Fruit fly (Drosophila melanogaster) whole organism, embryonic: Measurements from ENCODE around the gene Rab14.
A peak's percentile ranks its signal among the peaks of the same experiment; 100 is the strongest.

Source experiments
- Atf6 ChIP-seq: fragments of 200-800 bp; sonication (Bioruptor generic); IDR thresholded peaks from 2 replicates; pipeline ENCODE4 v1.3.6; 2022; ENCODE audit warnings: missing biosample characterization, missing genetic modification characterization
- CG10565 ChIP-seq: fragments of 200-800 bp; sonication (Bioruptor generic); optimal IDR thresholded peaks from 3 replicates; lab custom pipeline; 2016; ENCODE audit warnings: missing biosample characterization, mild to moderate bottlenecking, missing genetic modification characterization
- CG10654 ChIP-seq: fragments of 200-800 bp; sonication (Bioruptor generic); optimal IDR thresholded peaks from 2 replicates; lab custom pipeline; 2016; ENCODE audit warnings: missing biosample characterization, missing genetic modification characterization
- CG12071 ChIP-seq: fragments of 200-800 bp; sonication (Bioruptor generic); optimal IDR thresholded peaks from 3 replicates; lab custom pipeline; 2018; ENCODE audit warnings: missing biosample characterization, mild to moderate bottlenecking, missing genetic modification characterization
- CG12219 ChIP-seq: fragments of 200-800 bp; sonication (Bioruptor generic); optimal IDR thresholded peaks from 3 replicates; lab custom pipeline; 2018; ENCODE audit warnings: missing biosample characterization, mild to moderate bottlenecking, missing genetic modification characterization
- CG1233 ChIP-seq: fragments of 200-800 bp; sonication (Bioruptor generic); optimal IDR thresholded peaks from 4 replicates; lab custom pipeline; 2018; ENCODE audit warnings: missing biosample characterization, mild to moderate bottlenecking, missing genetic modification characterization
- CG12391 ChIP-seq: fragments of 200-800 bp; sonication (Bioruptor generic); optimal IDR thresholded peaks from 3 replicates; lab custom pipeline; 2018; ENCODE audit warnings: missing biosample characterization, mild to moderate bottlenecking, missing genetic modification characterization, moderate library complexity
- CG12769 ChIP-seq: fragments of 200-800 bp; sonication (Bioruptor generic); optimal IDR thresholded peaks from 2 replicates; lab custom pipeline; 2019; ENCODE audit warnings: missing biosample characterization, mild to moderate bottlenecking, missing genetic modification characterization, moderate library complexity
- CG15269 ChIP-seq: fragments of 200-800 bp; sonication (Bioruptor generic); optimal IDR thresholded peaks from 2 replicates; lab custom pipeline; 2018; ENCODE audit warnings: missing biosample characterization, mild to moderate bottlenecking, missing genetic modification characterization, moderate library complexity
- CG16779 ChIP-seq: fragments of 200-800 bp; sonication (Bioruptor generic); IDR thresholded peaks from 2 replicates; pipeline ENCODE4 v1.3.6; 2022; ENCODE audit warnings: missing biosample characterization, missing genetic modification characterization
- CG1792 ChIP-seq: fragments of 200-800 bp; sonication (Bioruptor generic); optimal IDR thresholded peaks from 2 replicates; lab custom pipeline; 2016; ENCODE audit warnings: missing biosample characterization, missing genetic modification characterization
- CG18476 ChIP-seq: fragments of 200-800 bp; sonication (Bioruptor generic); optimal IDR thresholded peaks from 2 replicates; lab custom pipeline; 2016; ENCODE audit warnings: missing biosample characterization, mild to moderate bottlenecking, missing genetic modification characterization
- CG2678 ChIP-seq: fragments of 200-800 bp; sonication (Bioruptor generic); optimal IDR thresholded peaks from 3 replicates; lab custom pipeline; 2019; ENCODE audit warnings: missing biosample characterization, mild to moderate bottlenecking, missing genetic modification characterization, moderate library complexity
- CG2712 ChIP-seq: fragments of 200-800 bp; optimal IDR thresholded peaks from 3 replicates; lab custom pipeline; 2019; ENCODE audit warnings: missing biosample characterization, mild to moderate bottlenecking, missing genetic modification characterization, moderate library complexity
- CG32767 ChIP-seq: fragments of 200-800 bp; sonication (Bioruptor generic); IDR thresholded peaks from 2 replicates; pipeline ENCODE4 v1.3.6; 2022; ENCODE audit warnings: missing biosample characterization, missing genetic modification characterization
- CG3281 ChIP-seq: fragments of 200-800 bp; sonication (Bioruptor generic); optimal IDR thresholded peaks from 3 replicates; lab custom pipeline; 2017; ENCODE audit warnings: missing biosample characterization, mild to moderate bottlenecking, missing genetic modification characterization
- CG3726 ChIP-seq: fragments of 200-800 bp; sonication (Bioruptor generic); IDR thresholded peaks from 3 replicates; pipeline ENCODE4, ENCODE4 v1.3.6; 2022; ENCODE audit warnings: missing biosample characterization, missing genetic modification characterization
- CG4854 ChIP-seq: fragments of 200-800 bp; sonication (Bioruptor generic); optimal IDR thresholded peaks from 2 replicates; lab custom pipeline; 2016; ENCODE audit warnings: missing biosample characterization, missing genetic modification characterization, inconsistent platforms
- CG6791 ChIP-seq: fragments of 200-800 bp; sonication (Bioruptor generic); IDR thresholded peaks from 3 replicates; pipeline ENCODE4 v1.3.6; 2022; ENCODE audit warnings: missing biosample characterization, missing genetic modification characterization; ENCODE audit not compliant: partially characterized antibody
- CG7357 ChIP-seq: fragments of 200-800 bp; sonication (Bioruptor generic); IDR thresholded peaks from 3 replicates; pipeline ENCODE4 v1.3.6; 2022; ENCODE audit warnings: missing biosample characterization, missing genetic modification characterization
- CG7556 ChIP-seq: fragments of 200-800 bp; sonication (Bioruptor generic); optimal IDR thresholded peaks from 2 replicates; lab custom pipeline; 2017; ENCODE audit warnings: missing biosample characterization, mild to moderate bottlenecking, missing genetic modification characterization
- CG7963 ChIP-seq: fragments of 200-800 bp; sonication (Bioruptor generic); IDR thresholded peaks from 3 replicates; pipeline ENCODE4 v1.3.6; 2022; ENCODE audit warnings: missing biosample characterization, missing genetic modification characterization; ENCODE audit not compliant: partially characterized antibody
- CG8359 ChIP-seq: fragments of 200-800 bp; sonication (Bioruptor generic); optimal IDR thresholded peaks from 2 replicates; lab custom pipeline; 2017; ENCODE audit warnings: missing biosample characterization, mild to moderate bottlenecking, missing genetic modification characterization, borderline replicate concordance
- D19B ChIP-seq: fragments of 200-800 bp; sonication (Bioruptor generic); optimal IDR thresholded peaks from 2 replicates; lab custom pipeline; 2017; ENCODE audit warnings: missing biosample characterization, mild to moderate bottlenecking, missing genetic modification characterization
- Dll ChIP-seq: fragments of 200-800 bp; sonication (Bioruptor generic); IDR thresholded peaks from 4 replicates; pipeline ENCODE4 v1.3.6; 2022; ENCODE audit warnings: missing biosample characterization, missing genetic modification characterization; ENCODE audit not compliant: partially characterized antibody
- Doc2 ChIP-seq: fragments of 200-800 bp; sonication (Bioruptor generic); IDR thresholded peaks from 2 replicates; pipeline ENCODE4 v1.3.6; 2022; ENCODE audit warnings: missing biosample characterization, missing genetic modification characterization
- Fer3 ChIP-seq: fragments of 200-800 bp; sonication (Bioruptor generic); optimal IDR thresholded peaks from 2 replicates; lab custom pipeline; 2018; ENCODE audit warnings: missing biosample characterization, mild to moderate bottlenecking, missing genetic modification characterization, moderate library complexity
- Gsc ChIP-seq: fragments of 200-800 bp; sonication (Bioruptor generic); IDR thresholded peaks from 2 replicates; pipeline ENCODE4 v1.3.6; 2022; ENCODE audit warnings: missing biosample characterization, missing genetic modification characterization
- Max ChIP-seq: fragments of 200-800 bp; sonication (Bioruptor generic); optimal IDR thresholded peaks from 2 replicates; lab custom pipeline; 2016; ENCODE audit warnings: missing biosample characterization, mild to moderate bottlenecking, missing genetic modification characterization
- Myb ChIP-seq: fragments of 200-800 bp; sonication (Bioruptor generic); optimal IDR thresholded peaks from 2 replicates; lab custom pipeline; 2016; ENCODE audit warnings: missing biosample characterization, missing genetic modification characterization
- abd-A ChIP-seq: fragments of 200-800 bp; sonication (Bioruptor generic); optimal IDR thresholded peaks from 3 replicates; lab custom pipeline; 2019; ENCODE audit warnings: missing biosample characterization, mild to moderate bottlenecking, missing genetic modification characterization, moderate library complexity
- al ChIP-seq: fragments of 200-800 bp; sonication (Bioruptor generic); IDR thresholded peaks from 2 replicates; pipeline ENCODE4 v1.3.6; 2022; ENCODE audit warnings: missing biosample characterization, missing genetic modification characterization
- ase ChIP-seq: fragments of 200-800 bp; sonication (Bioruptor generic); IDR thresholded peaks from 3 replicates; pipeline ENCODE4 v1.3.6; 2022; ENCODE audit warnings: missing biosample characterization, missing genetic modification characterization
- bsh ChIP-seq, 2 experiments: fragments of 200-800 bp; sonication (Bioruptor generic); optimal IDR thresholded peaks; 2 replicates each; lab custom pipeline; 2017 to 2018; ENCODE audit warnings: mild to moderate bottlenecking in 2 of 2, missing biosample characterization in 2 of 2, missing genetic modification characterization in 2 of 2, moderate library complexity in 1 of 2
- caup ChIP-seq: fragments of 200-800 bp; sonication (Bioruptor generic); optimal IDR thresholded peaks from 3 replicates; lab custom pipeline; 2017; ENCODE audit warnings: missing biosample characterization, mild to moderate bottlenecking, missing genetic modification characterization, moderate library complexity; ENCODE audit not compliant: severe bottlenecking
- danr ChIP-seq: fragments of 200-800 bp; sonication (Bioruptor generic); IDR thresholded peaks from 2 replicates; pipeline ENCODE4 v1.3.6; 2022; ENCODE audit warnings: missing biosample characterization, missing genetic modification characterization
- ewg ChIP-seq: fragments of 200-800 bp; sonication (Bioruptor generic); optimal IDR thresholded peaks from 3 replicates; lab custom pipeline; 2017; ENCODE audit warnings: mild to moderate bottlenecking, missing biosample characterization, missing genetic modification reagents, missing genetic modification characterization
- gce ChIP-seq: fragments of 200-800 bp; sonication (Bioruptor generic); IDR thresholded peaks from 3 replicates; pipeline ENCODE4 v1.3.6; 2022; ENCODE audit warnings: missing biosample characterization, missing genetic modification characterization
- gro ChIP-seq: fragments of 200-800 bp; sonication (Bioruptor generic); optimal IDR thresholded peaks from 2 replicates; lab custom pipeline; 2016; ENCODE audit warnings: missing biosample characterization, missing genetic modification characterization
- hth ChIP-seq: fragments of >200 bp; optimal IDR thresholded peaks from 2 replicates; lab custom pipeline; 2017; ENCODE audit warnings: inconsistent platforms
- knrl ChIP-seq: fragments of 200-800 bp; sonication (Bioruptor generic); IDR thresholded peaks from 3 replicates; pipeline ENCODE4 v1.3.6; 2022; ENCODE audit warnings: missing biosample characterization, missing genetic modification characterization; ENCODE audit not compliant: partially characterized antibody
- nau ChIP-seq: fragments of 200-800 bp; sonication (Bioruptor generic); optimal IDR thresholded peaks from 3 replicates; lab custom pipeline; 2017; ENCODE audit warnings: missing biosample characterization, mild to moderate bottlenecking, missing genetic modification characterization, missing genetic modification reagents
- nmo ChIP-seq: fragments of 200-800 bp; sonication (Bioruptor generic); optimal IDR thresholded peaks from 2 replicates; lab custom pipeline; 2018; ENCODE audit warnings: missing biosample characterization, mild to moderate bottlenecking, missing genetic modification characterization, moderate library complexity
- phol ChIP-seq: fragments of 200-800 bp; sonication (Bioruptor generic); optimal IDR thresholded peaks from 3 replicates; lab custom pipeline; 2018; ENCODE audit warnings: missing biosample characterization, mild to moderate bottlenecking, missing genetic modification characterization, moderate library complexity
- sc ChIP-seq, 3 experiments: fragments of >200 bp in 2 of 3; fragments of 200-800 bp in 1 of 3; sonication (Bioruptor generic) in 1 of 3; optimal IDR thresholded peaks; 2 replicates in 2 of 3; 3 replicates in 1 of 3; lab custom pipeline; 2017; ENCODE audit warnings: mild to moderate bottlenecking in 1 of 3, missing biosample characterization in 1 of 3, missing genetic modification characterization in 1 of 3, missing genetic modification reagents in 1 of 3
- slou ChIP-seq: fragments of 200-800 bp; sonication (Bioruptor generic); optimal IDR thresholded peaks from 3 replicates; lab custom pipeline; 2016; ENCODE audit warnings: missing biosample characterization, missing genetic modification characterization
- sug ChIP-seq: fragments of 200-800 bp; optimal IDR thresholded peaks from 2 replicates; lab custom pipeline; 2019; ENCODE audit warnings: missing biosample characterization, mild to moderate bottlenecking, missing genetic modification characterization, moderate library complexity
- tup ChIP-seq: fragments of 200-800 bp; sonication (Bioruptor generic); optimal IDR thresholded peaks from 2 replicates; lab custom pipeline; 2016; ENCODE audit warnings: missing biosample characterization, mild to moderate bottlenecking, missing genetic modification characterization, moderate library complexity
- twi ChIP-seq: fragments of 200-800 bp; optimal IDR thresholded peaks from 2 replicates; lab custom pipeline; 2019; ENCODE audit warnings: missing biosample characterization, mild to moderate bottlenecking, missing genetic modification characterization, moderate library complexity
- vvl ChIP-seq: fragments of 200-800 bp; sonication (Bioruptor generic); IDR thresholded peaks from 2 replicates; pipeline ENCODE4 v1.3.6; 2022; ENCODE audit warnings: missing biosample characterization, missing genetic modification characterization

The Rab14 gene

DNA sequence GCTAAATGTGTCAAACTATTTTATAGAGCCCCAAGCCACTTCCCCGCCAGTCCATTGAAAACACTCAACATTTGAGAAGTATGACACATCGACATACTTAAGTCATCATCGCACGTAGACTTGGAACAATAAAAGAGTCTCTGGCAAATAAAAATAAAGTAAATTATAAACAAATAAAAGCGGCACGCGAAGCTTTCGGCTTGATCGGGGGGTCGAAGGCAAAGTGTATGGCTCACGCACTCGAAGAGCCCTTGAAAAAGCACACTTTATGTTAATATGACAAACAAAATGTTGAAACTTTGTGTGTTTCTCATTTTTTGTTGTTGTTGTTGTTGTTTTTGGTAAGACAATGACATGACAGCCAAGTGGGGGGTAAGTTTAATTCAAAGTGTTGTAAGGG, 41.3 kb downstream of the Rab14 start (continued):
- TF ChIP-seq CG7963 (GFP tag; lab: Robert Waterston, UW) (no peak), CG12071 (GFP tag; lab: Kevin White, UChicago) (peak; percentile 34), twi (no peak), Atf6 (GFP tag; lab: Robert Waterston, UW) (0 out of 2 replicates have a peak, but pooled peaks have one; percentile 51), sug (tag; lab: Kevin White, UChicago) (peak; percentile 61), CG7556 (GFP tag; lab: Kevin White, UChicago) (no peak), CG18476 (no peak), Doc2 (no peak), Gsc (GFP tag; lab: Robert Waterston, UW) (no peak), CG6791 (GFP tag; lab: Robert Waterston, UW) (no peak), CG12391 (tag; lab: Kevin White, UChicago) (no peak), CG3726 (GFP tag; lab: Robert Waterston, UW) (no peak), CG1792 (GFP tag; lab: Kevin White, UChicago) (no peak), Myb (GFP tag; lab: Kevin White, UChicago) (no peak), vvl (GFP tag; lab: Robert Waterston, UW) (peak; percentile 33; the same call in 1 of the 2 replicates), CG32767 (no peak), ase (GFP tag; lab: Robert Waterston, UW) (no peak), CG15269 (tag; lab: Kevin White, UChicago) (peak; percentile 40), caup (no peak), CG7357 (no peak), slou (no peak), nau (no peak), al (GFP tag; lab: Robert Waterston, UW) (no peak), Max (no peak), CG4854 (GFP tag; lab: Kevin White, UChicago) (no peak), CG2678 (tag; lab: Kevin White, UChicago) (peak; percentile 31), CG8359 (GFP tag; lab: Kevin White, UChicago) (no peak), CG2712 (tag; lab: Kevin White, UChicago) (peak; percentile 2), CG16779 (no peak), CG1233 (no peak), tup (GFP tag; lab: Kevin White, UChicago) (no peak), gro (no peak), abd-A (tag; lab: Kevin White, UChicago) (peak; percentile 2), CG10654 (no peak), CG12219 (GFP tag; lab: Kevin White, UChicago) (no peak), gce (no peak), hth (lab: Kevin White, UChicago) (no peak), D19B (no peak), Fer3 (tag; lab: Kevin White, UChicago) (no peak), ewg (no peak), danr (GFP tag; lab: Robert Waterston, UW) (no peak), phol (no peak), knrl (GFP tag; lab: Robert Waterston, UW) (no peak), bsh (GFP tag; optimal IDR thresholded peaks at IDR 0.05; lab: Kevin White, UChicago) (no peak), nmo (GFP tag; lab: Kevin White, UChicago) (no peak), sc (optimal IDR thresholded peaks at IDR 0.05; lab: Kevin White, UChicago) (no peak), sc (GFP tag; optimal IDR thresholded peaks at IDR 0.05; lab: Kevin White, UChicago) (no peak), CG12769 (no peak), CG3281 (GFP tag; lab: Kevin White, UChicago) (peak; percentile 16), CG10565 (GFP tag; lab: Kevin White, UChicago) (no peak), Dll (GFP tag; lab: Robert Waterston, UW) (no peak)
